Fruit fly (Drosophila melanogaster) whole organism, embryonic: ENCODE data around the gene Ufd1.

Experiments
- Asciz ChIP-seq: fragments of 200-800 bp; sonication (Bioruptor generic); optimal IDR thresholded peaks from 2 replicates; lab custom pipeline; 2017; ENCODE audit warnings: missing biosample characterization, mild to moderate bottlenecking, missing genetic modification characterization, missing genetic modification reagents
- Atf6 ChIP-seq: fragments of 200-800 bp; sonication (Bioruptor generic); IDR thresholded peaks from 2 replicates; pipeline ENCODE4 v1.3.6; 2022; ENCODE audit warnings: missing biosample characterization, missing genetic modification characterization
- CG10321 ChIP-seq: fragments of 200-800 bp; sonication (Bioruptor generic); IDR thresholded peaks from 2 replicates; pipeline ENCODE4 v1.3.6; 2022; ENCODE audit warnings: missing biosample characterization, missing genetic modification characterization
- CG10959 ChIP-seq: fragments of 200-800 bp; sonication (Bioruptor generic); IDR thresholded peaks from 2 replicates; pipeline ENCODE4 v1.3.6; 2022; ENCODE audit warnings: missing biosample characterization, missing genetic modification characterization
- CG11247 ChIP-seq: fragments of 200-800 bp; sonication (Bioruptor generic); IDR thresholded peaks from 2 replicates; pipeline ENCODE4 v1.3.6; 2022; ENCODE audit warnings: missing biosample characterization, missing genetic modification characterization
- CG12155 ChIP-seq: fragments of 200-800 bp; sonication (Bioruptor generic); optimal IDR thresholded peaks from 3 replicates; lab custom pipeline; 2016; ENCODE audit warnings: missing biosample characterization, missing genetic modification characterization
- CG15601 ChIP-seq: fragments of 200-800 bp; sonication (Bioruptor generic); optimal IDR thresholded peaks from 3 replicates; lab custom pipeline; 2019; ENCODE audit warnings: missing biosample characterization, mild to moderate bottlenecking, missing genetic modification characterization, moderate library complexity
- CG17612 ChIP-seq: fragments of 200-800 bp; sonication (Bioruptor generic); IDR thresholded peaks from 2 replicates; pipeline ENCODE4 v1.3.6; 2022; ENCODE audit warnings: missing biosample characterization, missing genetic modification characterization
- CG17912 ChIP-seq: fragments of 200-800 bp; sonication (Bioruptor generic); optimal IDR thresholded peaks from 2 replicates; lab custom pipeline; 2018; ENCODE audit warnings: missing biosample characterization, mild to moderate bottlenecking, missing genetic modification characterization
- CG18619 ChIP-seq: fragments of 200-800 bp; sonication (Bioruptor generic); optimal IDR thresholded peaks from 3 replicates; lab custom pipeline; 2017; ENCODE audit warnings: missing biosample characterization, mild to moderate bottlenecking, missing genetic modification characterization
- CG18764 ChIP-seq: fragments of 200-800 bp; sonication (Bioruptor generic); optimal IDR thresholded peaks from 3 replicates; lab custom pipeline; 2016; ENCODE audit warnings: missing biosample characterization, missing genetic modification characterization
- CG33557 ChIP-seq: fragments of 200-800 bp; sonication (Bioruptor generic); optimal IDR thresholded peaks from 2 replicates; lab custom pipeline; 2019; ENCODE audit warnings: missing biosample characterization, mild to moderate bottlenecking, missing genetic modification characterization, moderate library complexity
- CG34224 ChIP-seq: fragments of 200-800 bp; sonication (Bioruptor generic); IDR thresholded peaks from 3 replicates; pipeline ENCODE4 v1.3.6; 2022; ENCODE audit warnings: missing biosample characterization, missing genetic modification characterization; ENCODE audit not compliant: partially characterized antibody
- CG4328 ChIP-seq: fragments of 200-800 bp; sonication (Bioruptor generic); optimal IDR thresholded peaks from 3 replicates; lab custom pipeline; 2017; ENCODE audit warnings: missing biosample characterization, missing genetic modification reagents, missing genetic modification characterization
- CG4360 ChIP-seq: fragments of 200-800 bp; sonication (Bioruptor generic); IDR thresholded peaks from 2 replicates; pipeline ENCODE4 v1.3.6; 2022; ENCODE audit warnings: missing biosample characterization, missing genetic modification characterization
- CG4707 ChIP-seq: fragments of 200-800 bp; sonication (Bioruptor generic); optimal IDR thresholded peaks from 2 replicates; lab custom pipeline; 2018; ENCODE audit warnings: missing biosample characterization, mild to moderate bottlenecking, missing genetic modification characterization, moderate library complexity
- CG6654 ChIP-seq: fragments of 200-800 bp; sonication (Bioruptor generic); optimal IDR thresholded peaks from 2 replicates; lab custom pipeline; 2017; ENCODE audit warnings: missing biosample characterization, mild to moderate bottlenecking, missing genetic modification characterization
- CG7357 ChIP-seq: fragments of 200-800 bp; sonication (Bioruptor generic); IDR thresholded peaks from 3 replicates; pipeline ENCODE4 v1.3.6; 2022; ENCODE audit warnings: missing biosample characterization, missing genetic modification characterization
- CG7839 ChIP-seq: fragments of 200-800 bp; sonication (Bioruptor generic); optimal IDR thresholded peaks from 3 replicates; lab custom pipeline; 2018; ENCODE audit warnings: missing biosample characterization, mild to moderate bottlenecking, missing genetic modification characterization, moderate library complexity
- D19B ChIP-seq: fragments of 200-800 bp; sonication (Bioruptor generic); optimal IDR thresholded peaks from 2 replicates; lab custom pipeline; 2017; ENCODE audit warnings: missing biosample characterization, mild to moderate bottlenecking, missing genetic modification characterization
- Deaf1 ChIP-seq: fragments of 200-800 bp; optimal IDR thresholded peaks from 3 replicates; lab custom pipeline; 2019; ENCODE audit warnings: missing biosample characterization, mild to moderate bottlenecking, missing genetic modification characterization, moderate library complexity
- Ets97D ChIP-seq: fragments of 200-800 bp; sonication (Bioruptor generic); optimal IDR thresholded peaks from 3 replicates; lab custom pipeline; 2016; ENCODE audit warnings: missing biosample characterization, missing genetic modification characterization
- H15 ChIP-seq: fragments of 200-800 bp; sonication (Bioruptor generic); IDR thresholded peaks from 3 replicates; pipeline ENCODE4 v1.3.6; 2022; ENCODE audit warnings: missing biosample characterization, missing genetic modification characterization
- Hey ChIP-seq: fragments of 200-800 bp; sonication (Bioruptor generic); optimal IDR thresholded peaks from 3 replicates; lab custom pipeline; 2018; ENCODE audit warnings: missing biosample characterization, mild to moderate bottlenecking, missing genetic modification characterization
- Hr3 ChIP-seq: fragments of 200-800 bp; sonication (Bioruptor generic); optimal IDR thresholded peaks from 3 replicates; lab custom pipeline; 2016; ENCODE audit warnings: missing biosample characterization, missing genetic modification characterization
- Jarid2 ChIP-seq: fragments of 200-800 bp; sonication (Bioruptor generic); optimal IDR thresholded peaks from 3 replicates; lab custom pipeline; 2017; ENCODE audit warnings: mild to moderate bottlenecking, missing biosample characterization, missing genetic modification reagents, missing genetic modification characterization
- MBD-R2 ChIP-seq: fragments of 200-800 bp; sonication (Bioruptor generic); IDR thresholded peaks from 2 replicates; pipeline ENCODE4 v1.3.6; 2022; ENCODE audit warnings: missing biosample characterization, missing genetic modification characterization
- Mad ChIP-seq: fragments of 200-800 bp; sonication (Bioruptor generic); optimal IDR thresholded peaks from 2 replicates; lab custom pipeline; 2016; ENCODE audit warnings: missing biosample characterization, missing genetic modification characterization
- Oaz ChIP-seq: fragments of 200-800 bp; sonication (Bioruptor generic); IDR thresholded peaks from 2 replicates; pipeline ENCODE4 v1.3.6; 2022; ENCODE audit warnings: missing biosample characterization, missing genetic modification characterization
- Rx ChIP-seq: fragments of 200-800 bp; sonication (Bioruptor generic); IDR thresholded peaks from 2 replicates; pipeline ENCODE4 v1.3.6; 2022; ENCODE audit warnings: missing biosample characterization, missing genetic modification characterization
- Side ChIP-seq: fragments of 200-800 bp; sonication (Bioruptor generic); optimal IDR thresholded peaks from 2 replicates; lab custom pipeline; 2016; ENCODE audit warnings: missing biosample characterization, missing genetic modification characterization
- al ChIP-seq: fragments of 200-800 bp; sonication (Bioruptor generic); IDR thresholded peaks from 2 replicates; pipeline ENCODE4 v1.3.6; 2022; ENCODE audit warnings: missing biosample characterization, missing genetic modification characterization
- amos ChIP-seq: fragments of 200-800 bp; sonication (Bioruptor generic); IDR thresholded peaks from 2 replicates; pipeline ENCODE4 v1.3.6; 2022; ENCODE audit warnings: missing biosample characterization, missing genetic modification characterization; ENCODE audit not compliant: partially characterized antibody
- bab2 ChIP-seq: fragments of 200-800 bp; sonication (Bioruptor generic); optimal IDR thresholded peaks from 2 replicates; lab custom pipeline; 2016; ENCODE audit warnings: missing biosample characterization, missing genetic modification characterization
- bowl ChIP-seq: fragments of 200-800 bp; sonication (Bioruptor generic); IDR thresholded peaks from 2 replicates; pipeline ENCODE4 v1.3.6; 2022; ENCODE audit warnings: missing biosample characterization, missing genetic modification characterization
- chm ChIP-seq: fragments of 200-800 bp; sonication (Bioruptor generic); IDR thresholded peaks from 2 replicates; pipeline ENCODE4 v1.3.6; 2022; ENCODE audit warnings: missing biosample characterization, missing genetic modification characterization
- crol ChIP-seq: fragments of 200-800 bp; sonication (Bioruptor generic); IDR thresholded peaks from 2 replicates; pipeline ENCODE4 v1.3.6; 2022; ENCODE audit warnings: missing biosample characterization, missing genetic modification characterization
- exex ChIP-seq: fragments of 200-800 bp; sonication (Bioruptor generic); optimal IDR thresholded peaks from 4 replicates; lab custom pipeline; 2018; ENCODE audit warnings: missing biosample characterization, mild to moderate bottlenecking, missing genetic modification characterization, moderate library complexity
- gcm ChIP-seq: fragments of 200-800 bp; sonication (Bioruptor generic); optimal IDR thresholded peaks from 2 replicates; lab custom pipeline; 2019; ENCODE audit warnings: missing biosample characterization, mild to moderate bottlenecking, missing genetic modification characterization, moderate library complexity
- gem ChIP-seq: fragments of 200-800 bp; sonication (Bioruptor generic); optimal IDR thresholded peaks from 2 replicates; lab custom pipeline; 2019; ENCODE audit warnings: missing biosample characterization, mild to moderate bottlenecking, missing genetic modification characterization, moderate library complexity
- her ChIP-seq: fragments of 200-800 bp; sonication (Bioruptor generic); optimal IDR thresholded peaks from 2 replicates; lab custom pipeline; 2016; ENCODE audit warnings: missing biosample characterization, missing genetic modification characterization
- mirr ChIP-seq: fragments of 200-800 bp; sonication (Bioruptor generic); optimal IDR thresholded peaks from 3 replicates; lab custom pipeline; 2018; ENCODE audit warnings: missing biosample characterization, mild to moderate bottlenecking, missing genetic modification characterization
- pum ChIP-seq: fragments of 200-800 bp; sonication (Bioruptor generic); optimal IDR thresholded peaks from 2 replicates; lab custom pipeline; 2016; ENCODE audit warnings: missing biosample characterization, missing genetic modification characterization
- rib ChIP-seq: fragments of 200-800 bp; sonication (Bioruptor generic); IDR thresholded peaks from 2 replicates; pipeline ENCODE4 v1.3.6; 2022; ENCODE audit warnings: missing biosample characterization, missing genetic modification characterization
- run ChIP-seq: fragments of 200-800 bp; sonication (Bioruptor generic); optimal IDR thresholded peaks from 3 replicates; lab custom pipeline; 2018; ENCODE audit warnings: missing biosample characterization, mild to moderate bottlenecking, missing genetic modification characterization
- sob ChIP-seq: fragments of 200-800 bp; sonication (Bioruptor generic); IDR thresholded peaks from 2 replicates; pipeline ENCODE4 v1.3.6; 2022; ENCODE audit warnings: missing biosample characterization, missing genetic modification characterization
- ssp ChIP-seq: fragments of 200-800 bp; sonication (Bioruptor generic); IDR thresholded peaks from 2 replicates; pipeline ENCODE4 v1.3.6; 2022; ENCODE audit warnings: missing biosample characterization, missing genetic modification characterization
- tgo ChIP-seq: fragments of 200-800 bp; sonication (Bioruptor generic); IDR thresholded peaks from 3 replicates; pipeline ENCODE4 v1.3.6; 2022; ENCODE audit warnings: missing biosample characterization, missing genetic modification characterization
- tio ChIP-seq: fragments of 200-800 bp; sonication (Bioruptor generic); optimal IDR thresholded peaks from 2 replicates; lab custom pipeline; 2017; ENCODE audit warnings: missing biosample characterization, missing genetic modification characterization, inconsistent platforms
- trh ChIP-seq: fragments of 200-800 bp; sonication (Bioruptor generic); optimal IDR thresholded peaks from 2 replicates; lab custom pipeline; 2016; ENCODE audit warnings: missing biosample characterization, missing genetic modification characterization
- wor ChIP-seq: fragments of 200-800 bp; sonication (Bioruptor generic); IDR thresholded peaks from 2 replicates; pipeline ENCODE4 v1.3.6; 2022; ENCODE audit warnings: missing biosample characterization, missing genetic modification characterization

Gene Ufd1

dm6 chr3L:11084557-11085231 lies 38.3 kb downstream of the Ufd1 start (continued):
- TF ChIP-seq D19B (GFP tag; lab: Kevin White, UChicago) = peak; percentile 66
- peak; percentile 86 for TF ChIP-seq CG4360 (GFP tag; lab: Robert Waterston, UW)
- peak; percentile 94 for TF ChIP-seq Hr3
- peak; percentile 89 for TF ChIP-seq CG11247 (GFP tag; lab: Robert Waterston, UW)
- TF ChIP-seq bowl (GFP tag; lab: Robert Waterston, UW) = peak; percentile 93
- peak; percentile 94 for TF ChIP-seq CG4707 (GFP tag; lab: Kevin White, UChicago)
- peak; percentile 95 for TF ChIP-seq tio (GFP tag; lab: Kevin White, UChicago)
- TF ChIP-seq Atf6 (GFP tag; lab: Robert Waterston, UW) = peak; percentile 93
- no peak for TF ChIP-seq mirr
- peak; percentile 92 for TF ChIP-seq wor (GFP tag; lab: Robert Waterston, UW)
- TF ChIP-seq al (GFP tag; lab: Robert Waterston, UW) = peak; percentile 84
- TF ChIP-seq CG7839 = peak; percentile 98
- TF ChIP-seq CG17912 (GFP tag; lab: Kevin White, UChicago) = peak; percentile 78
- TF ChIP-seq trh (GFP tag; lab: Kevin White, UChicago) = peak; percentile 93
- TF ChIP-seq gem (tag; lab: Kevin White, UChicago) = peak; percentile 98
- TF ChIP-seq crol (GFP tag; lab: Robert Waterston, UW) = peak; percentile 76
- peak; percentile 96 for TF ChIP-seq bab2 (GFP tag; lab: Kevin White, UChicago)
- TF ChIP-seq Hey (tag; lab: Kevin White, UChicago) = peak; percentile 40
- TF ChIP-seq run (tag; lab: Kevin White, UChicago) = peak; percentile 92
- TF ChIP-seq CG34224 (GFP tag; lab: Robert Waterston, UW) = no peak
- peak; percentile 96 for TF ChIP-seq CG18764
- TF ChIP-seq CG10959 (GFP tag; lab: Robert Waterston, UW) = peak; percentile 95
- TF ChIP-seq pum (GFP tag; lab: Kevin White, UChicago) = peak; percentile 96
- no peak for TF ChIP-seq amos (GFP tag; lab: Robert Waterston, UW)
- TF ChIP-seq Deaf1 = no peak
- peak; percentile 89 for TF ChIP-seq rib
- peak; percentile 98 for TF ChIP-seq CG15601 (tag; lab: Kevin White, UChicago)
- TF ChIP-seq CG6654 = peak; percentile 78
- TF ChIP-seq CG33557 = peak; percentile 97
- TF ChIP-seq CG12155 = peak; percentile 93
- TF ChIP-seq Jarid2 (GFP tag; lab: Kevin White, UChicago) = peak; percentile 83
- TF ChIP-seq Mad (GFP tag; lab: Kevin White, UChicago) = peak; percentile 86
- peak; percentile 93 for TF ChIP-seq CG18619
- TF ChIP-seq CG10321 (GFP tag; lab: Robert Waterston, UW) = peak; percentile 81
- peak; percentile 90 for TF ChIP-seq her (GFP tag; lab: Kevin White, UChicago)
- peak; percentile 86 for TF ChIP-seq ssp (GFP tag; lab: Robert Waterston, UW)
- TF ChIP-seq tgo (GFP tag; lab: Robert Waterston, UW) = peak; percentile 95
- TF ChIP-seq Side (GFP tag; lab: Kevin White, UChicago) = peak; percentile 97
- peak; percentile 95 for TF ChIP-seq Rx (GFP tag; lab: Robert Waterston, UW)
- TF ChIP-seq sob (GFP tag; lab: Robert Waterston, UW) = peak; percentile 95
- peak; percentile 82 for TF ChIP-seq CG17612 (GFP tag; lab: Robert Waterston, UW)
- TF ChIP-seq Asciz (GFP tag; lab: Kevin White, UChicago) = peak; percentile 98
- TF ChIP-seq Ets97D (GFP tag; lab: Kevin White, UChicago) = peak; percentile 88
- TF ChIP-seq exex (tag; lab: Kevin White, UChicago) = peak; percentile 22
- peak; percentile 87 for TF ChIP-seq Oaz (GFP tag; lab: Robert Waterston, UW)
- peak; percentile 97 for TF ChIP-seq gcm
- peak; percentile 76; the same call in 1 of the 2 replicates for TF ChIP-seq MBD-R2 (GFP tag; lab: Robert Waterston, UW)
- peak; percentile 95 for TF ChIP-seq H15
- peak; percentile 82 for TF ChIP-seq CG4328 (GFP tag; lab: Kevin White, UChicago)
- TF ChIP-seq chm (GFP tag; lab: Robert Waterston, UW) = peak; percentile 99
- peak; percentile 87; the same call in 2 of the 3 replicates for TF ChIP-seq CG7357 (GFP tag; lab: Robert Waterston, UW)
